Worm (Caenorhabditis elegans): ENCODE measurements around the gene B0361.4.

B0361.4 gene

ce11 chrIII:7300169-7300568 lies 41.4 kb downstream of the B0361.4 start (continued):
- TF ChIP-seq unc-62 (GFP tag; optimal IDR thresholded peaks at IDR 0.05 in 1 of 2): peak in 1 of 2 experiments; percentile 97
- TF ChIP-seq unc-62 (tag; optimal IDR thresholded peaks at IDR 0.05): no peak

- TF ChIP-seq daf-19 (GFP tag; conservative IDR thresholded peaks at IDR 0.05) (no peak), pqm-1 (tag; optimal IDR thresholded peaks at IDR 0.05) (no peak), ctbp-1 (GFP tag; IDR thresholded peaks at IDR 0.05) (no peak), ztf-11 (tag; optimal IDR thresholded peaks at IDR 0.05) (no peak), zfp-3 (GFP tag; conservative IDR thresholded peaks at IDR 0.05) (no peak), hlh-11 (tag; optimal IDR thresholded peaks at IDR 0.05) (no peak), spr-1 (tag; optimal IDR thresholded peaks at IDR 0.05) (no peak), hlh-30 (tag; optimal IDR thresholded peaks at IDR 0.05; ENCODE audit: insufficient read depth) (peak; percentile 32), T26A8.4 (GFP tag; IDR thresholded peaks at IDR 0.05) (no peak), unc-39 (tag; optimal IDR thresholded peaks at IDR 0.05) (no peak), mxl-3 (GFP tag; optimal IDR thresholded peaks at IDR 0.05) (no peak), nhr-11 (tag; optimal IDR thresholded peaks at IDR 0.05) (no peak), F10B5.3 (tag; optimal IDR thresholded peaks at IDR 0.05) (no peak), nhr-28 (tag; optimal IDR thresholded peaks at IDR 0.05) (peak; percentile 36), attf-4 (tag; optimal IDR thresholded peaks at IDR 0.05) (no peak)
Measured at ce11 chrIII:7300763-7301162, 42.0 kb downstream of the B0361.4 start.

ce11 chrIII:7301668-7302067 lies 42.9 kb downstream of the B0361.4 start:
- TF ChIP-seq cey-2 (tag; optimal IDR thresholded peaks at IDR 0.05; ENCODE audit: borderline replicate concordance, insufficient read depth) (no peak), dpl-1 (GFP tag; optimal IDR thresholded peaks at IDR 0.05) (no peak), snpc-4 (tag; optimal IDR thresholded peaks at IDR 0.05) (no peak), lin-15B (tag; optimal IDR thresholded peaks at IDR 0.05) (no peak), tag-97 (GFP tag; IDR thresholded peaks at IDR 0.05) (no peak), ZK546.5 (tag; optimal IDR thresholded peaks at IDR 0.05) (no peak), Y5F2A.4 (GFP tag; optimal IDR thresholded peaks at IDR 0.05) (no peak), F26F4.8 (GFP tag; conservative IDR thresholded peaks at IDR 0.05) (no peak), spr-3 (GFP tag; optimal IDR thresholded peaks at IDR 0.05) (no peak), Y105C5A.15 (GFP tag; IDR thresholded peaks at IDR 0.05) (no peak), mes-2 (tag; optimal IDR thresholded peaks at IDR 0.05; ENCODE audit: poor library complexity, severe bottlenecking) (no peak), gei-8 (GFP tag; optimal IDR thresholded peaks at IDR 0.05) (no peak)

ce11 chrIII:7304961-7305648 lies 46.3 kb downstream of the B0361.4 start:
- TF ChIP-seq unc-62 (GFP tag; optimal IDR thresholded peaks at IDR 0.05 in 1 of 2): peak in 1 of 2 experiments; percentile 90
- no peak for TF ChIP-seq unc-62 (tag; optimal IDR thresholded peaks at IDR 0.05)
- TF ChIP-seq hlh-30 (tag; optimal IDR thresholded peaks at IDR 0.05; ENCODE audit: insufficient read depth): peak; percentile 77
- peak; percentile 84 for TF ChIP-seq nhr-48 (tag; optimal IDR thresholded peaks at IDR 0.05)
- TF ChIP-seq cey-2 (tag; optimal IDR thresholded peaks at IDR 0.05; ENCODE audit: borderline replicate concordance, insufficient read depth): peak; percentile 67
- peak; percentile 85 for TF ChIP-seq hlh-11 (tag; optimal IDR thresholded peaks at IDR 0.05)
- TF ChIP-seq pha-4 (GFP tag; IDR thresholded peaks at IDR 0.05): no peak
- TF ChIP-seq pha-4 (tag; optimal IDR thresholded peaks at IDR 0.05): no peak
- peak; percentile 48 for TF ChIP-seq mxl-3 (GFP tag; optimal IDR thresholded peaks at IDR 0.05)
- no peak for TF ChIP-seq mdl-1 (tag; optimal IDR thresholded peaks at IDR 0.05)
- peak in 1 of 2 experiments; percentile 16 for TF ChIP-seq lsy-2 (tag; optimal IDR thresholded peaks at IDR 0.05)
- TF ChIP-seq lin-39 (tag; optimal IDR thresholded peaks at IDR 0.05): no peak
- TF ChIP-seq Y75B8A.6 (GFP tag; IDR thresholded peaks at IDR 0.05): no peak
- no peak for TF ChIP-seq nhr-11 (tag; optimal IDR thresholded peaks at IDR 0.05)
- TF ChIP-seq nhr-102 (tag; optimal IDR thresholded peaks at IDR 0.05): no peak
- TF ChIP-seq dpl-1 (GFP tag; optimal IDR thresholded peaks at IDR 0.05): peak; percentile 17
- TF ChIP-seq nhr-10 (tag; optimal IDR thresholded peaks at IDR 0.05): no peak
- peak; percentile 44 for TF ChIP-seq dve-1 (tag; optimal IDR thresholded peaks at IDR 0.05; ENCODE audit: insufficient read depth)
- TF ChIP-seq nhr-28 (tag; optimal IDR thresholded peaks at IDR 0.05): peak; percentile 80
- no peak for TF ChIP-seq unc-39 (tag; optimal IDR thresholded peaks at IDR 0.05)
- no peak for TF ChIP-seq ama-1 (optimal IDR thresholded peaks at IDR 0.05)
- peak; percentile 30; the same call in 1 of the 2 replicates for TF ChIP-seq dmd-6 (GFP tag; IDR thresholded peaks at IDR 0.05)
- TF ChIP-seq daf-16 (GFP tag; optimal IDR thresholded peaks at IDR 0.05): no peak
- no peak for TF ChIP-seq daf-16 (tag; optimal IDR thresholded peaks at IDR 0.05)
- 0 out of 2 replicates have a peak, but pooled peaks have one; percentile 35 for TF ChIP-seq lin-29 (GFP tag; IDR thresholded peaks at IDR 0.05)
